Worm (Caenorhabditis elegans): ENCODE results near the gene adt-1.

Gene adt-1

DNA sequence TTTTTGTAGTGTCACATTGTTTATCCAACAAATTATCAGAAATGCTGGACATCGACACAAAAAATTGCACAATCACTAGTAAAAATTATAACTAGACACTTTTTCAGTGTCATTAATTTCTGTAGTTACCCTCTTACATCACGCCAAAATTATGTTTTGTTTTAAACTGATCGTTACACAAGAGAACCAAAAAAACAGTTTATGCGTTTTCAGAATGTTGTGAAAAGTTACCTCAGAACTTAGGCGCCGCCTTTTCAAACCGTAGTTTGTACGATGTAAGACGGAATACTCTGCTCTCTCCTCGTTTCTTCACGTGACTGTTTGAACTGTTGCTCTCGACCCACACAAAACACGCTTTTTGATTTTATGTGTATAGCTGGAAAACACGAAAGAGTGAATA lies 59.8 kb downstream of the adt-1 start, which contains the start of gene pgp-13:
pgp-13 (plus strand) TSS at position 301 of the 400 bp plus-strand sequence.
- TF ChIP-seq ztf-3 (GFP tag; optimal IDR thresholded peaks at IDR 0.05) (no peak), Y95B8A.8 (GFP tag; IDR thresholded peaks at IDR 0.05) (no peak), efl-1 (GFP tag; optimal IDR thresholded peaks at IDR 0.05) (no peak), madf-8 (GFP tag; conservative IDR thresholded peaks at IDR 0.05) (no peak), him-1 (tag; optimal IDR thresholded peaks at IDR 0.05) (no peak), egrh-3 (GFP tag; IDR thresholded peaks at IDR 0.05) (no peak), dox-1 (GFP tag; IDR thresholded peaks at IDR 0.05) (no peak)
